Fruit fly (Drosophila melanogaster) whole organism, embryonic: ENCODE measurements around the gene CG7556.

Experiments
- Abd-B ChIP-seq: fragments of 200-800 bp; sonication (Bioruptor generic); optimal IDR thresholded peaks from 2 replicates; lab custom pipeline; 2018; ENCODE audit warnings: missing biosample characterization, mild to moderate bottlenecking, missing genetic modification characterization, moderate library complexity
- B-H1 ChIP-seq: fragments of 200-800 bp; sonication (Bioruptor generic); IDR thresholded peaks from 3 replicates; pipeline ENCODE4 v1.3.6; 2022; ENCODE audit warnings: missing biosample characterization, missing genetic modification characterization
- BtbVII ChIP-seq: fragments of 200-800 bp; sonication (Bioruptor generic); optimal IDR thresholded peaks from 3 replicates; lab custom pipeline; 2017; ENCODE audit warnings: missing biosample characterization, mild to moderate bottlenecking, missing genetic modification characterization
- CG10431 ChIP-seq: fragments of 200-800 bp; sonication (Bioruptor generic); optimal IDR thresholded peaks from 3 replicates; lab custom pipeline; 2018; ENCODE audit warnings: missing biosample characterization, mild to moderate bottlenecking, missing genetic modification characterization
- CG11723 ChIP-seq: fragments of 200-800 bp; sonication (Bioruptor generic); optimal IDR thresholded peaks from 2 replicates; lab custom pipeline; 2017; ENCODE audit warnings: missing biosample characterization, mild to moderate bottlenecking, missing genetic modification characterization
- CG12299 ChIP-seq: fragments of 200-800 bp; sonication (Bioruptor generic); optimal IDR thresholded peaks from 2 replicates; lab custom pipeline; 2018; ENCODE audit warnings: missing biosample characterization, mild to moderate bottlenecking, missing genetic modification characterization
- CG13296 ChIP-seq: fragments of 200-800 bp; sonication (Bioruptor generic); optimal IDR thresholded peaks from 3 replicates; lab custom pipeline; 2018; ENCODE audit warnings: missing biosample characterization, mild to moderate bottlenecking, missing genetic modification characterization
- CG16863 ChIP-seq: fragments of 200-800 bp; sonication (Bioruptor generic); optimal IDR thresholded peaks from 3 replicates; lab custom pipeline; 2016; ENCODE audit warnings: missing biosample characterization, missing genetic modification characterization
- CG17361 ChIP-seq: fragments of 200-800 bp; sonication (Bioruptor generic); IDR thresholded peaks from 3 replicates; pipeline ENCODE4 v1.3.6; 2022; ENCODE audit warnings: missing biosample characterization, missing genetic modification characterization
- CG2712 ChIP-seq: fragments of 200-800 bp; optimal IDR thresholded peaks from 3 replicates; lab custom pipeline; 2019; ENCODE audit warnings: missing biosample characterization, mild to moderate bottlenecking, missing genetic modification characterization, moderate library complexity
- CG3065 ChIP-seq: fragments of 200-800 bp; sonication (Bioruptor generic); optimal IDR thresholded peaks from 2 replicates; lab custom pipeline; 2016; ENCODE audit warnings: missing biosample characterization, missing genetic modification characterization
- CG31441 ChIP-seq: fragments of 200-800 bp; sonication (Bioruptor generic); IDR thresholded peaks from 2 replicates; pipeline ENCODE4 v1.3.6; 2022; ENCODE audit warnings: missing biosample characterization, missing genetic modification characterization
- CG32772 ChIP-seq: fragments of 200-800 bp; sonication (Bioruptor generic); IDR thresholded peaks from 2 replicates; pipeline ENCODE4 v1.3.6; 2022; ENCODE audit warnings: missing biosample characterization, missing genetic modification characterization
- CG42726 ChIP-seq: fragments of 200-800 bp; sonication (Bioruptor generic); IDR thresholded peaks from 2 replicates; pipeline ENCODE4 v1.3.6; 2022; ENCODE audit warnings: missing biosample characterization, missing genetic modification characterization; ENCODE audit not compliant: partially characterized antibody
- CG4730 ChIP-seq: fragments of 200-800 bp; sonication (Bioruptor generic); IDR thresholded peaks from 2 replicates; pipeline ENCODE4 v1.3.6; 2022; ENCODE audit warnings: missing biosample characterization, missing genetic modification characterization
- CG6254 ChIP-seq: fragments of 200-800 bp; sonication (Bioruptor generic); optimal IDR thresholded peaks from 3 replicates; lab custom pipeline; 2017; ENCODE audit warnings: mild to moderate bottlenecking, missing biosample characterization, missing genetic modification reagents, missing genetic modification characterization
- CG6654 ChIP-seq: fragments of 200-800 bp; sonication (Bioruptor generic); optimal IDR thresholded peaks from 2 replicates; lab custom pipeline; 2017; ENCODE audit warnings: missing biosample characterization, mild to moderate bottlenecking, missing genetic modification characterization
- CG6854 ChIP-seq: fragments of 200-800 bp; sonication (Bioruptor generic); optimal IDR thresholded peaks from 3 replicates; lab custom pipeline; 2017; ENCODE audit warnings: missing biosample characterization, mild to moderate bottlenecking, missing genetic modification characterization
- CG7786 ChIP-seq: fragments of 200-800 bp; sonication (Bioruptor generic); optimal IDR thresholded peaks from 2 replicates; lab custom pipeline; 2016; ENCODE audit warnings: missing biosample characterization, missing genetic modification characterization
- CG7963 ChIP-seq: fragments of 200-800 bp; sonication (Bioruptor generic); IDR thresholded peaks from 3 replicates; pipeline ENCODE4 v1.3.6; 2022; ENCODE audit warnings: missing biosample characterization, missing genetic modification characterization; ENCODE audit not compliant: partially characterized antibody
- CG8290 ChIP-seq, 3 experiments: fragments of 200-800 bp; sonication (Bioruptor generic); optimal IDR thresholded peaks; 2 replicates each; lab custom pipeline; 2016 to 2019; ENCODE audit warnings: missing biosample characterization in 3 of 3, missing genetic modification characterization in 3 of 3, mild to moderate bottlenecking in 2 of 3, moderate library complexity in 1 of 3
- CG9876 ChIP-seq: fragments of 200-800 bp; sonication (Bioruptor generic); optimal IDR thresholded peaks from 2 replicates; lab custom pipeline; 2016; ENCODE audit warnings: missing biosample characterization, missing genetic modification characterization
- Dad ChIP-seq: fragments of 200-800 bp; sonication (Bioruptor generic); optimal IDR thresholded peaks from 3 replicates; lab custom pipeline; 2016; ENCODE audit warnings: missing biosample characterization, missing genetic modification characterization
- Doc3 ChIP-seq: fragments of 200-800 bp; sonication (Bioruptor generic); IDR thresholded peaks from 3 replicates; pipeline ENCODE4 v1.3.6; 2022; ENCODE audit warnings: missing biosample characterization, missing genetic modification characterization; ENCODE audit not compliant: partially characterized antibody
- Fer3 ChIP-seq: fragments of 200-800 bp; sonication (Bioruptor generic); optimal IDR thresholded peaks from 2 replicates; lab custom pipeline; 2018; ENCODE audit warnings: missing biosample characterization, mild to moderate bottlenecking, missing genetic modification characterization, moderate library complexity
- Gsc ChIP-seq: fragments of 200-800 bp; sonication (Bioruptor generic); IDR thresholded peaks from 2 replicates; pipeline ENCODE4 v1.3.6; 2022; ENCODE audit warnings: missing biosample characterization, missing genetic modification characterization
- H2.0 ChIP-seq: fragments of 200-800 bp; sonication (Bioruptor generic); IDR thresholded peaks from 2 replicates; pipeline ENCODE4 v1.3.6; 2022; ENCODE audit warnings: missing biosample characterization, missing genetic modification characterization
- HmgD ChIP-seq: fragments of 200-800 bp; sonication (Bioruptor generic); optimal IDR thresholded peaks from 3 replicates; lab custom pipeline; 2016; ENCODE audit warnings: missing biosample characterization, missing genetic modification characterization
- Hr78 ChIP-seq, 2 experiments: fragments of 200-800 bp in 1 of 2; fragments of >200 bp in 1 of 2; sonication (Bioruptor generic) in 1 of 2; optimal IDR thresholded peaks; 2 replicates each; lab custom pipeline; 2017 to 2019; ENCODE audit warnings: missing biosample characterization in 2 of 2, missing genetic modification characterization in 2 of 2, mild to moderate bottlenecking in 1 of 2, moderate library complexity in 1 of 2
- Hsf ChIP-seq: fragments of 200-800 bp; sonication (Bioruptor generic); optimal IDR thresholded peaks from 3 replicates; lab custom pipeline; 2016; ENCODE audit warnings: missing biosample characterization, missing genetic modification characterization
- Rx ChIP-seq: fragments of 200-800 bp; sonication (Bioruptor generic); IDR thresholded peaks from 2 replicates; pipeline ENCODE4 v1.3.6; 2022; ENCODE audit warnings: missing biosample characterization, missing genetic modification characterization
- Sox100B ChIP-seq: fragments of 200-800 bp; sonication (Bioruptor generic); optimal IDR thresholded peaks from 3 replicates; lab custom pipeline; 2018; ENCODE audit warnings: missing biosample characterization, mild to moderate bottlenecking, missing genetic modification characterization
- TFAM ChIP-seq: fragments of 200-800 bp; sonication (Bioruptor generic); optimal IDR thresholded peaks from 2 replicates; lab custom pipeline; 2017; ENCODE audit warnings: missing biosample characterization, missing genetic modification characterization, inconsistent platforms
- Taf1 ChIP-seq: fragments of 200-800 bp; sonication (Bioruptor generic); IDR thresholded peaks from 2 replicates; pipeline ENCODE4 v1.3.6; 2022; ENCODE audit warnings: missing biosample characterization, missing genetic modification characterization
- ato ChIP-seq: fragments of 200-800 bp; sonication (Bioruptor generic); IDR thresholded peaks from 2 replicates; pipeline ENCODE4 v1.3.6; 2022; ENCODE audit warnings: missing biosample characterization, missing genetic modification characterization; ENCODE audit not compliant: partially characterized antibody
- cato ChIP-seq: fragments of 200-800 bp; sonication (Bioruptor generic); optimal IDR thresholded peaks from 2 replicates; lab custom pipeline; 2016; ENCODE audit warnings: missing biosample characterization, missing genetic modification characterization, borderline replicate concordance
- esg ChIP-seq: fragments of 200-800 bp; sonication (Bioruptor generic); conservative IDR thresholded peaks from 2 replicates; pipeline ENCODE4 v1.3.6; 2022; ENCODE audit warnings: missing biosample characterization, missing genetic modification characterization
- eve ChIP-seq, 2 experiments: fragments of >200 bp; optimal IDR thresholded peaks; 2 replicates each; lab custom pipeline; 2017; ENCODE audit warnings: missing biosample characterization in 2 of 2, missing genetic modification characterization in 2 of 2
- jigr1 ChIP-seq: fragments of 200-800 bp; sonication (Bioruptor generic); IDR thresholded peaks from 3 replicates; pipeline ENCODE4 v1.3.6; 2022; ENCODE audit warnings: missing biosample characterization, missing genetic modification characterization
- kay ChIP-seq: fragments of 200-800 bp; sonication (Bioruptor generic); optimal IDR thresholded peaks from 2 replicates; lab custom pipeline; 2016; ENCODE audit warnings: missing biosample characterization, missing genetic modification characterization
- nerfin-2 ChIP-seq: fragments of 200-800 bp; sonication (Bioruptor generic); IDR thresholded peaks from 2 replicates; pipeline ENCODE4 v1.3.6; 2022; ENCODE audit warnings: missing biosample characterization, missing genetic modification characterization; ENCODE audit not compliant: partially characterized antibody
- nmo ChIP-seq: fragments of 200-800 bp; sonication (Bioruptor generic); optimal IDR thresholded peaks from 2 replicates; lab custom pipeline; 2018; ENCODE audit warnings: missing biosample characterization, mild to moderate bottlenecking, missing genetic modification characterization, moderate library complexity
- peb ChIP-seq: fragments of 200-800 bp; sonication (Bioruptor generic); IDR thresholded peaks from 2 replicates; pipeline ENCODE4 v1.3.6; 2022; ENCODE audit warnings: missing biosample characterization, missing genetic modification characterization
- pfk ChIP-seq: fragments of 200-800 bp; sonication (Bioruptor generic); optimal IDR thresholded peaks from 2 replicates; lab custom pipeline; 2018; ENCODE audit warnings: missing biosample characterization, mild to moderate bottlenecking, missing genetic modification characterization, moderate library complexity
- schlank ChIP-seq: fragments of 200-800 bp; sonication (Bioruptor generic); optimal IDR thresholded peaks from 2 replicates; lab custom pipeline; 2018; ENCODE audit warnings: missing biosample characterization, mild to moderate bottlenecking, missing genetic modification characterization
- sisA ChIP-seq: fragments of 200-800 bp; sonication (Bioruptor generic); IDR thresholded peaks from 2 replicates; pipeline ENCODE4 v1.3.6; 2022; ENCODE audit warnings: missing biosample characterization, missing genetic modification characterization
- so ChIP-seq: fragments of 200-800 bp; sonication (Bioruptor generic); IDR thresholded peaks from 3 replicates; pipeline ENCODE4 v1.3.6; 2022; ENCODE audit warnings: missing biosample characterization, missing genetic modification characterization
- zen ChIP-seq: fragments of 200-800 bp; sonication (Bioruptor generic); optimal IDR thresholded peaks from 3 replicates; lab custom pipeline; 2018; ENCODE audit warnings: missing biosample characterization, mild to moderate bottlenecking, missing genetic modification characterization, moderate library complexity
- zfh2 ChIP-seq: fragments of 200-800 bp; sonication (Bioruptor generic); optimal IDR thresholded peaks from 2 replicates; lab custom pipeline; 2016; ENCODE audit warnings: missing biosample characterization, missing genetic modification characterization

The CG7556 gene

DNA sequence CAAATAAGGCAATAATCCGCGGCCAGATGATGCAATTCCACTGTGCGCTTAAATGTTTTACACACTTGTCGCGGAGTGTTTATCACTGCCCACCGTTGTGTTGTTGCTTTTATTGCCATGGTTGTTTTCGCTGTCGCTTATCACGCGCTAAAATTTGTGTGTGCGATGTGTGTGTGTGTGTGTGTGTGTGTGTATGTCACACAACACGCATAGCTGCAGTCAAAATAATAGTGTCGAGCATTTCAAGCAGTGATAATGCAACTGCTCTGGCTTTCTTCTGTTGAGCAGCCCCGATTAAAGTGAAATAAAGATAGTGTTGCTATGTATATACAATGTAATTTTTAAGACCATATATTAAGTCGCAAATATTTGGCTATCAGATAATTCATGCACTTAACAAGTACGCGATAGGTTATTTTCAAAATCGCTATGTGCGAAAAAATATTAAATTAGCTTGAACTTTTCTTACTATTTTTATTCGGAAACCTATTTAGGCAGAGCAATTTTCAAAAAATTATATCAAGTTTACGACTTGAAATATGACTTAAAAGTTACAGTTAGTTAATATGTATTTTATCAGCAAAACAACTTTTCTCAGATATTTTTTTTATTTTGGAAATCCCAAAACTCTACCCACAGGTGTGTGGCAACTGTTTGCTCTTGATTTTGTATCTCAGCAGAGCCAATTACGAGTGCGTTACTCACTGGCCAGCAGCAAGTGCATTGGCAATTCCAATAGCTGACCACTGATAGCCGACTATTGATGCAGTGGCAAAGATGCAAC lies 13.3 kb downstream of the CG7556 start (continued):
- TF ChIP-seq CG4730 (GFP tag; lab: Robert Waterston, UW): no peak
- TF ChIP-seq Doc3 (GFP tag; lab: Robert Waterston, UW): no peak
- no peak for TF ChIP-seq H2.0 (GFP tag; lab: Robert Waterston, UW)
- no peak for TF ChIP-seq zen (tag; lab: Kevin White, UChicago)
- no peak for TF ChIP-seq peb (GFP tag; lab: Robert Waterston, UW)
- no peak for TF ChIP-seq ato
- no peak for TF ChIP-seq cato (GFP tag; lab: Kevin White, UChicago)
- no peak for TF ChIP-seq CG6254 (GFP tag; lab: Kevin White, UChicago)
- no peak for TF ChIP-seq Dad
- TF ChIP-seq Rx (GFP tag; lab: Robert Waterston, UW): no peak
- TF ChIP-seq CG9876 (GFP tag; lab: Kevin White, UChicago): no peak
- 0 out of 2 replicates have a peak, but pooled peaks have one; percentile 18 for TF ChIP-seq sisA
- peak; percentile 50 for TF ChIP-seq nmo (GFP tag; lab: Kevin White, UChicago)
- TF ChIP-seq eve (GFP tag; optimal IDR thresholded peaks at IDR 0.05; lab: Kevin White, UChicago): peak in 1 of 2 experiments; percentile 46
- TF ChIP-seq CG42726: no peak
- TF ChIP-seq CG13296 (GFP tag; lab: Kevin White, UChicago): peak; percentile 18
- TF ChIP-seq CG10431 (GFP tag; lab: Kevin White, UChicago): no peak
- TF ChIP-seq schlank (tag; lab: Kevin White, UChicago): no peak
- TF ChIP-seq so (GFP tag; lab: Robert Waterston, UW): no peak
- TF ChIP-seq HmgD: no peak
- TF ChIP-seq jigr1 (GFP tag; lab: Robert Waterston, UW): no peak
- no peak for TF ChIP-seq kay (GFP tag; lab: Kevin White, UChicago)
- peak; percentile 10 for TF ChIP-seq Fer3 (tag; lab: Kevin White, UChicago)
- no peak for TF ChIP-seq Gsc (GFP tag; lab: Robert Waterston, UW)
- no peak for TF ChIP-seq CG7786 (GFP tag; lab: Kevin White, UChicago)
- TF ChIP-seq B-H1 (GFP tag; lab: Robert Waterston, UW): no peak
- no peak for TF ChIP-seq CG32772 (GFP tag; lab: Robert Waterston, UW)
- no peak for TF ChIP-seq zfh2 (GFP tag; lab: Kevin White, UChicago)
- no peak for TF ChIP-seq CG12299 (tag; lab: Kevin White, UChicago)
- no peak for TF ChIP-seq Hr78 (GFP tag; optimal IDR thresholded peaks at IDR 0.05; lab: Kevin White, UChicago)
- no peak for TF ChIP-seq CG3065 (GFP tag; lab: Kevin White, UChicago)
- TF ChIP-seq esg (GFP tag; lab: Robert Waterston, UW): no peak
- TF ChIP-seq nerfin-2 (GFP tag; lab: Robert Waterston, UW): no peak
- no peak for TF ChIP-seq CG6854 (GFP tag; lab: Kevin White, UChicago)
- TF ChIP-seq CG8290 (GFP tag; optimal IDR thresholded peaks at IDR 0.05; lab: Kevin White, UChicago): no peak
- TF ChIP-seq CG8290 (tag; optimal IDR thresholded peaks at IDR 0.05; lab: Kevin White, UChicago): peak in 1 of 2 experiments; percentile 61
- no peak for TF ChIP-seq pfk
- TF ChIP-seq BtbVII (GFP tag; lab: Kevin White, UChicago): no peak
- TF ChIP-seq CG6654: no peak
- TF ChIP-seq CG2712 (tag; lab: Kevin White, UChicago): peak; percentile 18
- peak; percentile 47; the same call in 1 of the 2 replicates for TF ChIP-seq CG31441
- TF ChIP-seq Taf1: no peak
- no peak for TF ChIP-seq Abd-B (GFP tag; lab: Kevin White, UChicago)
- no peak for TF ChIP-seq CG7963 (GFP tag; lab: Robert Waterston, UW)
- TF ChIP-seq CG17361 (GFP tag; lab: Robert Waterston, UW): peak; percentile 55
- TF ChIP-seq CG11723: peak; percentile 2
- peak; percentile 16 for TF ChIP-seq Hsf
- no peak for TF ChIP-seq TFAM
- TF ChIP-seq CG16863 (GFP tag; lab: Kevin White, UChicago): peak; percentile 9
- peak; percentile 67 for TF ChIP-seq Sox100B (GFP tag; lab: Kevin White, UChicago)
